Fruit fly (Drosophila melanogaster) whole organism, adult: ENCODE measurements around the gene TTLL1A.

Source experiments
- CG12768 ChIP-seq: fragments of 200-800 bp; sonication (Bioruptor generic); optimal IDR thresholded peaks from 2 replicates; lab custom pipeline; 2017; ENCODE audit warnings: missing biosample characterization, missing genetic modification characterization, mild to moderate bottlenecking, moderate library complexity, missing genetic modification reagents
- CG5204 ChIP-seq: fragments of 200-800 bp; sonication (Bioruptor generic); optimal IDR thresholded peaks from 2 replicates; lab custom pipeline; 2016; ENCODE audit warnings: missing biosample characterization, missing genetic modification characterization
- CG7101 ChIP-seq: fragments of 200-800 bp; sonication (Bioruptor generic); optimal IDR thresholded peaks from 2 replicates; lab custom pipeline; 2018; ENCODE audit warnings: missing biosample characterization, mild to moderate bottlenecking, missing genetic modification characterization, moderate library complexity
- Hr96 ChIP-seq: fragments of 200-800 bp; sonication (Bioruptor generic); optimal IDR thresholded peaks from 2 replicates; lab custom pipeline; 2016; ENCODE audit warnings: missing biosample characterization, missing genetic modification characterization
- kay ChIP-seq: fragments of 200-800 bp; sonication (Bioruptor generic); peaks from one replicate; lab custom pipeline; 2016; ENCODE audit warnings: missing biosample characterization, missing genetic modification characterization, borderline replicate concordance
- toe ChIP-seq: fragments of 200-800 bp; sonication (Bioruptor generic); optimal IDR thresholded peaks from 2 replicates; lab custom pipeline; 2016; ENCODE audit warnings: missing biosample characterization, missing genetic modification characterization

DNA sequence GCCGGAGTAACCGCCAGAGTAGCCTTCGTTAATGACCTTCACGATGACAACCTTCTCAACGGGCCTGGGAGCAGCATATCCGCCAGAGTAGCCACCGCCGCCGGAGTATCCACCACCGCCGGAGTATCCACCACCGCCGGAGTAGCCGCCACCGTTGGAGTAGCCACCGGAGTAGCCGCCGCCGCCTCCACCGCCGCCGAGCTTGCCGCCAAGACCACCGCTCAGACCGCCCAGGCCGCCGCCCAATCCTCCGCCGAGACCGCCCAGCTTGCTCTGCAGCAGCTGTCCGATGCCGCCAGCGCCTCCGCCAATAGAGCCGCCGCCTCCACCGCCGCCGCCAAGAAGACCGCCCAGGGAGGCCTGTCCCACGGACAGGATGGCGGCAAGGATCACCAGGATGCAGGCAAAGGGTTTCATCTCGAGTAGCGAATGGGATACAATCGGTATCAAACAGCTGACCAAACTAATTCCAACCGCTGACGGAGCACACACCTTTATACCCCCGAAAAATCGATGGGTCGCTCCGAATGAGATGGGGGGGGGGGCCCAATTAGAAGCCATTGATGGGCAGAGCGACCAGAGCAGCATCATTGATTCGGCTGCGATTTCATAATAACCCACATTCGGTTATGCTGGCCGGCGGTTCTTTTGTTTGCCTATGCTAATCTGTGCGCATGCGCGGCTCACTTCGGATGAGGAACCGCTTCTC, 23.7 kb upstream of the TTLL1A start:
- TF ChIP-seq CG7101 (tag; lab: Kevin White, UChicago) (no peak), Hr96 (GFP tag; lab: Kevin White, UChicago) (no peak), kay (no peak), CG5204 (no peak), CG12768 (GFP tag; lab: Kevin White, UChicago) (no peak), toe (no peak)
